Worm (Caenorhabditis elegans) whole organism, L4/young adult: ENCODE measurements around the gene rnp-2.
"Not testable (repeated sequence)": the region's sequence is repeated elsewhere in the genome, so short reads cannot be mapped to it uniquely, and the experiment has no call there.

Source experiments
- W03F9.2 ChIP-seq: fragments of 150-350 bp; optimal IDR thresholded peaks from 2 replicates; lab custom pipeline; 2014; ENCODE audit warnings: missing biosample characterization, missing genetic modification characterization
- dao-5 ChIP-seq: sonication (generic microtip); optimal IDR thresholded peaks from 2 replicates; lab custom pipeline; 2016; ENCODE audit warnings: missing genotype, missing genetic modification characterization, moderate library complexity, missing compliant biosample characterization
- him-1 ChIP-seq: sonication (generic microtip); optimal IDR thresholded peaks from 2 replicates; lab custom pipeline; 2016; ENCODE audit warnings: missing genotype, missing genetic modification reagents, missing genetic modification characterization, missing compliant biosample characterization

Gene rnp-2

ce11 chrIV:4154641-4155040 lies 17.2 kb upstream of the rnp-2 start, which contains the start of gene K08D10.14:
K08D10.14 (plus strand) TSS chrIV:4154941.
- TF ChIP-seq dao-5 (tag; lab: Kevin White, UChicago) (no peak), him-1 (tag; lab: Kevin White, UChicago) (no peak), W03F9.2 (tag; lab: Kevin White, UChicago) (no peak)

ce11 chrIV:4162121-4162520 lies 9.8 kb upstream of the rnp-2 start, which contains the start of gene scrm-5:
scrm-5 (plus strand) TSS chrIV:4162421.
- TF ChIP-seq him-1 (tag; lab: Kevin White, UChicago) (no peak), dao-5 (tag; lab: Kevin White, UChicago) (no peak), W03F9.2 (tag; lab: Kevin White, UChicago) (no peak)

ce11 chrIV:4164392-4164791 lies 7.5 kb upstream of the rnp-2 start, which contains the start of gene scrm-8:
scrm-8 (plus strand) TSS chrIV:4164692.
- no peak for TF ChIP-seq him-1 (tag; lab: Kevin White, UChicago)
- no peak for TF ChIP-seq dao-5 (tag; lab: Kevin White, UChicago)

- TF ChIP-seq W03F9.2 (tag; lab: Kevin White, UChicago) (no peak), dao-5 (tag; lab: Kevin White, UChicago) (no peak), him-1 (tag; lab: Kevin White, UChicago) (no peak)
Observed at ce11 chrIV:4167296-4167695, 4.6 kb upstream of the rnp-2 start.

ce11 chrIV:4172242-4172641 lies 366 bp downstream of the rnp-2 start:
- TF ChIP-seq him-1 (tag; lab: Kevin White, UChicago) (no peak), W03F9.2 (tag; lab: Kevin White, UChicago) (no peak), dao-5 (tag; lab: Kevin White, UChicago) (no peak)

ce11 chrIV:4173789-4174188 lies 1.9 kb downstream of the rnp-2 start, which contains the start of gene rnp-3:
rnp-3 (plus strand) TSS chrIV:4174089.
- no peak for TF ChIP-seq dao-5 (tag; lab: Kevin White, UChicago)
- no peak for TF ChIP-seq W03F9.2 (tag; lab: Kevin White, UChicago)
- no peak for TF ChIP-seq him-1 (tag; lab: Kevin White, UChicago)

ce11 chrIV:4176088-4176487 lies 4.2 kb downstream of the rnp-2 start, which contains the start of gene dnj-15:
dnj-15 (plus strand) TSS chrIV:4176388.
- TF ChIP-seq him-1 (tag; lab: Kevin White, UChicago) (no peak), dao-5 (tag; lab: Kevin White, UChicago) (no peak), W03F9.2 (tag; lab: Kevin White, UChicago) (no peak)

- TF ChIP-seq dao-5 (tag; lab: Kevin White, UChicago) (no peak), W03F9.2 (tag; lab: Kevin White, UChicago) (no peak), him-1 (tag; lab: Kevin White, UChicago) (no peak)
Observed at ce11 chrIV:4176659-4177058, 4.8 kb downstream of the rnp-2 start.

ce11 chrIV:4177560-4177959 lies 5.7 kb downstream of the rnp-2 start:
- TF ChIP-seq dao-5 (tag; lab: Kevin White, UChicago) (no peak), him-1 (tag; lab: Kevin White, UChicago) (no peak), W03F9.2 (tag; lab: Kevin White, UChicago) (no peak)

- TF ChIP-seq dao-5 (tag; lab: Kevin White, UChicago) (no peak), him-1 (tag; lab: Kevin White, UChicago) (no peak), W03F9.2 (tag; lab: Kevin White, UChicago) (no peak)
Observed at ce11 chrIV:4178424-4178823, 6.5 kb downstream of the rnp-2 start, which contains the start of gene tsen-34. tsen-34 (plus strand) TSS chrIV:4178457.

- TF ChIP-seq him-1, W03F9.2, dao-5 (tag; lab: Kevin White, UChicago): not testable (repeated sequence)
Observed at ce11 chrIV:4186099-4186498, 14.2 kb downstream of the rnp-2 start, which contains the start of gene K08D10.11. K08D10.11 (minus strand) TSS chrIV:4186199.

- not testable (repeated sequence) for TF ChIP-seq him-1, W03F9.2, dao-5 (tag; lab: Kevin White, UChicago)
Observed at ce11 chrIV:4196729-4197128, 24.9 kb downstream of the rnp-2 start, which contains the start of gene K06B9.6. K06B9.6 (minus strand) TSS chrIV:4196829.

- TF ChIP-seq him-1, dao-5, W03F9.2 (tag; lab: Kevin White, UChicago): not testable (repeated sequence)
Observed at ce11 chrIV:4197167-4197566, 25.3 kb downstream of the rnp-2 start, which contains the start of gene cyp-25A6. cyp-25A6 (plus strand) TSS chrIV:4197467.

- TF ChIP-seq him-1 (tag; lab: Kevin White, UChicago) (no peak), dao-5 (tag; lab: Kevin White, UChicago) (no peak), W03F9.2 (tag; lab: Kevin White, UChicago) (no peak)
Observed at ce11 chrIV:4204275-4204674, 32.4 kb downstream of the rnp-2 start, which contains the start of gene pax-2. pax-2 (minus strand) TSS chrIV:4204375.
